Fruit fly (Drosophila melanogaster) whole organism, embryonic: ENCODE results near the gene LManIV.

Experiments
- B-H2 ChIP-seq: fragments of 200-800 bp; sonication (Bioruptor generic); optimal IDR thresholded peaks from 2 replicates; lab custom pipeline; 2018; ENCODE audit warnings: missing biosample characterization, mild to moderate bottlenecking, missing genetic modification characterization
- CG10274 ChIP-seq: fragments of 200-800 bp; sonication (Bioruptor generic); optimal IDR thresholded peaks from 3 replicates; lab custom pipeline; 2017; ENCODE audit warnings: missing biosample characterization, mild to moderate bottlenecking, missing genetic modification characterization
- CG11696 ChIP-seq: fragments of 200-800 bp; sonication (Bioruptor generic); IDR thresholded peaks from 2 replicates; pipeline ENCODE4 v1.3.6; 2022; ENCODE audit warnings: missing biosample characterization, missing genetic modification characterization
- CG1603 ChIP-seq: fragments of 200-800 bp; sonication (Bioruptor generic); optimal IDR thresholded peaks from 2 replicates; lab custom pipeline; 2019; ENCODE audit warnings: missing biosample characterization, mild to moderate bottlenecking, missing genetic modification characterization, moderate library complexity
- CG16815 ChIP-seq: fragments of 200-800 bp; sonication (Bioruptor generic); optimal IDR thresholded peaks from 3 replicates; lab custom pipeline; 2017; ENCODE audit warnings: missing biosample characterization, mild to moderate bottlenecking, missing genetic modification characterization
- CG2129 ChIP-seq: fragments of 200-800 bp; sonication (Bioruptor generic); IDR thresholded peaks from 2 replicates; pipeline ENCODE4 v1.3.6; 2022; ENCODE audit warnings: missing biosample characterization, missing genetic modification characterization; ENCODE audit not compliant: partially characterized antibody
- CG2678 ChIP-seq: fragments of 200-800 bp; sonication (Bioruptor generic); optimal IDR thresholded peaks from 3 replicates; lab custom pipeline; 2019; ENCODE audit warnings: missing biosample characterization, mild to moderate bottlenecking, missing genetic modification characterization, moderate library complexity
- CG3163 ChIP-seq: fragments of 200-800 bp; sonication (Bioruptor generic); optimal IDR thresholded peaks from 3 replicates; lab custom pipeline; 2016; ENCODE audit warnings: missing biosample characterization, missing genetic modification characterization
- Hr78 ChIP-seq, 2 experiments: fragments of 200-800 bp in 1 of 2; fragments of >200 bp in 1 of 2; sonication (Bioruptor generic) in 1 of 2; optimal IDR thresholded peaks; 2 replicates each; lab custom pipeline; 2017 to 2019; ENCODE audit warnings: missing biosample characterization in 2 of 2, missing genetic modification characterization in 2 of 2, mild to moderate bottlenecking in 1 of 2, moderate library complexity in 1 of 2
- bbx ChIP-seq: fragments of 200-800 bp; sonication (Bioruptor generic); IDR thresholded peaks from 2 replicates; pipeline ENCODE4 v1.3.6; 2022; ENCODE audit warnings: missing biosample characterization, missing genetic modification characterization; ENCODE audit not compliant: partially characterized antibody
- stwl ChIP-seq: fragments of 200-800 bp; sonication (Bioruptor generic); optimal IDR thresholded peaks from 3 replicates; lab custom pipeline; 2018; ENCODE audit warnings: missing biosample characterization, mild to moderate bottlenecking, missing genetic modification characterization, moderate library complexity
- sug ChIP-seq: fragments of 200-800 bp; optimal IDR thresholded peaks from 2 replicates; lab custom pipeline; 2019; ENCODE audit warnings: missing biosample characterization, mild to moderate bottlenecking, missing genetic modification characterization, moderate library complexity

DNA sequence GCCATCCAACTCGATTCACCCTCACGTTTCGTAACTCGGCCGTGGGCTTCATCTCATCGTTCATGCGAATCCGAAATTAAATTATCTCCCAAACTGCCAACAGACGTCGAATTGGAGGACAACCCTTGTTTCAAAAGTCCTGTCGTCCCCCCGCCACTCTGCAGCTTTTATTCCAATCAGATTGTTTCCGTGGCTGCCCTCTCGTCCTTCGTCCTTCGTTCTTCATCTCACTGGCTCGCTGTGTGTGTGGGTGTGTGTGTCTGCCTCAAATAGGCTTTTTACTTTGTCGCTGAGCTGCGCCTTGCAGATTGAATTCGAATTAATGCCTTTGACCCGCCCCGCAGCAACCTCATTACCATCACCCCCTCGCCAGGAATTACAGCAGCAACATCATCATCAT lies 22.0 kb upstream of the LManIV start:
- TF ChIP-seq CG10274 (GFP tag; lab: Kevin White, UChicago) (no peak), stwl (no peak), CG3163 (GFP tag; lab: Kevin White, UChicago) (no peak), sug (tag; lab: Kevin White, UChicago) (no peak), CG2678 (tag; lab: Kevin White, UChicago) (no peak), CG1603 (tag; lab: Kevin White, UChicago) (no peak), CG16815 (GFP tag; lab: Kevin White, UChicago) (no peak), B-H2 (GFP tag; lab: Kevin White, UChicago) (no peak), Hr78 (GFP tag; optimal IDR thresholded peaks at IDR 0.05; lab: Kevin White, UChicago) (no peak), CG11696 (GFP tag; lab: Robert Waterston, UW) (no peak), CG2129 (no peak), bbx (GFP tag; lab: Robert Waterston, UW) (no peak)
